Fruit fly (Drosophila melanogaster) whole organism, adult: ENCODE data around the gene CG6726.

Experiments
- CG1620 ChIP-seq: fragments of 200-800 bp; sonication (Bioruptor generic); optimal IDR thresholded peaks from 2 replicates; lab custom pipeline; 2016; ENCODE audit warnings: missing biosample characterization, missing genetic modification characterization
- CG5204 ChIP-seq: fragments of 200-800 bp; sonication (Bioruptor generic); optimal IDR thresholded peaks from 2 replicates; lab custom pipeline; 2016; ENCODE audit warnings: missing biosample characterization, missing genetic modification characterization
- Mnt ChIP-seq: fragments of 200-800 bp; sonication (Bioruptor generic); optimal IDR thresholded peaks from 2 replicates; lab custom pipeline; 2016; ENCODE audit warnings: missing biosample characterization, mild to moderate bottlenecking, missing genetic modification characterization
- cnc ChIP-seq, 2 experiments: fragments of >200 bp; optimal IDR thresholded peaks; 2 replicates each; lab custom pipeline; 2017
- kay ChIP-seq: fragments of 200-800 bp; sonication (Bioruptor generic); peaks from one replicate; lab custom pipeline; 2016; ENCODE audit warnings: missing biosample characterization, missing genetic modification characterization, borderline replicate concordance
- tj ChIP-seq: fragments of 200-800 bp; sonication (Bioruptor generic); optimal IDR thresholded peaks from 3 replicates; lab custom pipeline; 2017; ENCODE audit warnings: missing biosample characterization, mild to moderate bottlenecking, missing genetic modification characterization, moderate library complexity

- TF ChIP-seq kay (GFP tag; lab: Kevin White, UChicago) (no peak), Mnt (GFP tag; lab: Kevin White, UChicago) (no peak), CG5204 (GFP tag; lab: Kevin White, UChicago) (no peak), cnc (optimal IDR thresholded peaks at IDR 0.05; lab: Kevin White, UChicago) (no peak), CG1620 (no peak), tj (GFP tag; lab: Kevin White, UChicago) (no peak)
Measured at dm6 chr3R:23141678-23142338, 50.3 kb downstream of the CG6726 start, which contains the start of gene hh.
